Fruit fly (Drosophila melanogaster): Measurements from ENCODE around the gene CG11151.

CG11151 gene

DNA sequence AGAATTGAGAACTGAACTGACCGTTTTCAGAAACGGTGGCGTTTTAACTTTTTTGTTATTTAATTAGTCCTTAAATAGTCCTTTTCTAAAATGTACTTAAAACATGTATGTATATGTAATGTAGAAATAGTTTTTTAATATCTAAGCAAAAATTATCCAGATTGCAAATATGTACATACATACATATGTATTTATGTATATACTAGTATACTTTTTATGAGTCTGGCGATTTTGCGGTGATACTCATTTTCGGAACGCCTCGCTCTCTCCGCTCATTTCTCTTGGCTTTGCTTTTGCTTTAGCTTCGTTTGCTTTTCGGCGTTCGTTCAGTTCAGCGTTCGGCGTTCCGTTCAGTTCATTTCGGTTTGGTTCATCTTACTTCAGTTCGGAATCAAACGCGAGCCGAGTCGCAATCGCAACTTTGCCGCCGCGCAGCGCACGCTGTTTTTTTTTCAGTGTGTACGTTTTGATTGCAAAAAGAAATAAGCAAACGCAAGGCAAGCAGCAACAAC, 22.9 kb downstream of the CG11151 start, which contains the start of gene rdgB (continued):
- TF ChIP-seq CG14710 (tag; optimal IDR thresholded peaks at IDR 0.05) (peak; percentile 70), CG1602 (GFP tag; optimal IDR thresholded peaks at IDR 0.05) (peak; percentile 75), usp (GFP tag; optimal IDR thresholded peaks at IDR 0.05) (no peak), org-1 (GFP tag; optimal IDR thresholded peaks at IDR 0.05) (peak; percentile 50), twi (tag; optimal IDR thresholded peaks at IDR 0.05) (peak; percentile 63), CG2120 (GFP tag; optimal IDR thresholded peaks at IDR 0.05) (peak; percentile 75), Awh (GFP tag; IDR thresholded peaks at IDR 0.05) (no peak), Fer1 (GFP tag; optimal IDR thresholded peaks at IDR 0.05) (peak; percentile 78), crc (GFP tag; optimal IDR thresholded peaks at IDR 0.05) (no peak), z (GFP tag; IDR thresholded peaks at IDR 0.05) (no peak), jing (GFP tag; optimal IDR thresholded peaks at IDR 0.05) (peak; percentile 7), CG15696 (tag; optimal IDR thresholded peaks at IDR 0.05) (peak; percentile 35), bcd (GFP tag; optimal IDR thresholded peaks at IDR 0.05) (peak; percentile 81), kah (GFP tag; optimal IDR thresholded peaks at IDR 0.05) (peak; percentile 6), odd (GFP tag; optimal IDR thresholded peaks at IDR 0.05) (peak; percentile 72), ac (GFP tag; optimal IDR thresholded peaks at IDR 0.05) (no peak), sima (GFP tag; optimal IDR thresholded peaks at IDR 0.05) (no peak), Gug (GFP tag; IDR thresholded peaks at IDR 0.05) (peak; percentile 60; the same call in 1 of the 4 replicates), Mes4 (GFP tag; optimal IDR thresholded peaks at IDR 0.05) (no peak), luna (GFP tag; optimal IDR thresholded peaks at IDR 0.05) (no peak), exex (tag; optimal IDR thresholded peaks at IDR 0.05) (peak; percentile 32), CG8359 (GFP tag; optimal IDR thresholded peaks at IDR 0.05; ENCODE audit: borderline replicate concordance) (no peak), gfzf (GFP tag; optimal IDR thresholded peaks at IDR 0.05) (no peak), nom (GFP tag; optimal IDR thresholded peaks at IDR 0.05) (peak; percentile 67), sisA (GFP tag; IDR thresholded peaks at IDR 0.05) (peak; percentile 72; the same call in 1 of the 2 replicates), Sry-δ (GFP tag; optimal IDR thresholded peaks at IDR 0.05) (no peak), fru (optimal IDR thresholded peaks at IDR 0.05) (no peak), Ravus (GFP tag; IDR thresholded peaks at IDR 0.05) (peak; percentile 13; the same call in 1 of the 2 replicates), emc (GFP tag; optimal IDR thresholded peaks at IDR 0.05) (no peak), gsb (GFP tag; IDR thresholded peaks at IDR 0.05) (no peak), peb (GFP tag; IDR thresholded peaks at IDR 0.05) (0 out of 2 replicates have a peak, but pooled peaks have one; percentile 34), insv (GFP tag; optimal IDR thresholded peaks at IDR 0.05) (peak in 1 of 2 experiments; percentile 39), CG18619 (GFP tag; optimal IDR thresholded peaks at IDR 0.05) (peak; percentile 83), seq (GFP tag; IDR thresholded peaks at IDR 0.05) (peak; percentile 33; the same call in 1 of the 2 replicates), bbx (GFP tag; IDR thresholded peaks at IDR 0.05; ENCODE audit: partially characterized antibody) (peak; percentile 53; the same call in 1 of the 2 replicates), Deaf1 (tag; optimal IDR thresholded peaks at IDR 0.05) (peak; percentile 96), CG10366 (GFP tag; IDR thresholded peaks at IDR 0.05) (peak; percentile 35), ci (GFP tag; IDR thresholded peaks at IDR 0.05) (peak; percentile 55; the same call in 1 of the 3 replicates), btn (GFP tag; optimal IDR thresholded peaks at IDR 0.05) (no peak), aop (GFP tag; IDR thresholded peaks at IDR 0.05) (no peak), NC2β (GFP tag; optimal IDR thresholded peaks at IDR 0.05) (no peak), corto (GFP tag; optimal IDR thresholded peaks at IDR 0.05) (no peak), trem (tag; optimal IDR thresholded peaks at IDR 0.05) (peak; percentile 36), trh (GFP tag; optimal IDR thresholded peaks at IDR 0.05) (peak; percentile 39), CG1832 (GFP tag; optimal IDR thresholded peaks at IDR 0.05) (no peak), sens (GFP tag) (peak; percentile 65), CG5245 (GFP tag; optimal IDR thresholded peaks at IDR 0.05) (peak; percentile 45), lbe (GFP tag; optimal IDR thresholded peaks at IDR 0.05) (peak; percentile 60), Dbx (GFP tag; IDR thresholded peaks at IDR 0.05) (peak; percentile 76; the same call in 2 of the 3 replicates), CG8290 (GFP tag; optimal IDR thresholded peaks at IDR 0.05) (peak; percentile 28), CG8290 (tag; optimal IDR thresholded peaks at IDR 0.05) (peak; percentile 2 to 82), CrebB (tag; optimal IDR thresholded peaks at IDR 0.05) (no peak)
